Fruit fly (Drosophila melanogaster) whole organism, embryonic: ENCODE measurements around the gene CG2059.

Experiments used
- Adf1 ChIP-seq: fragments of 200-800 bp; sonication (Bioruptor generic); IDR thresholded peaks from 2 replicates; pipeline ENCODE4 v1.3.6; 2022; ENCODE audit warnings: missing biosample characterization, missing genetic modification characterization
- Antp ChIP-seq: fragments of 200-800 bp; sonication (Bioruptor generic); optimal IDR thresholded peaks from 3 replicates; lab custom pipeline; 2016; ENCODE audit warnings: missing biosample characterization, missing genetic modification characterization
- Asciz ChIP-seq: fragments of 200-800 bp; sonication (Bioruptor generic); optimal IDR thresholded peaks from 2 replicates; lab custom pipeline; 2017; ENCODE audit warnings: missing biosample characterization, mild to moderate bottlenecking, missing genetic modification characterization, missing genetic modification reagents
- Blimp-1 ChIP-seq: fragments of 200-800 bp; sonication (Bioruptor generic); optimal IDR thresholded peaks from 3 replicates; lab custom pipeline; 2018; ENCODE audit warnings: missing biosample characterization, missing genetic modification characterization, mild to moderate bottlenecking, moderate library complexity, missing genetic modification reagents
- CG10274 ChIP-seq: fragments of 200-800 bp; sonication (Bioruptor generic); optimal IDR thresholded peaks from 3 replicates; lab custom pipeline; 2017; ENCODE audit warnings: missing biosample characterization, mild to moderate bottlenecking, missing genetic modification characterization
- CG10366 ChIP-seq: fragments of 200-800 bp; sonication (Bioruptor generic); IDR thresholded peaks from 2 replicates; pipeline ENCODE4 v1.3.6; 2022; ENCODE audit warnings: missing biosample characterization, missing genetic modification characterization
- CG10462 ChIP-seq: fragments of 200-800 bp; sonication (Bioruptor generic); optimal IDR thresholded peaks from 2 replicates; lab custom pipeline; 2016; ENCODE audit warnings: missing biosample characterization, missing genetic modification characterization
- CG13296 ChIP-seq: fragments of 200-800 bp; sonication (Bioruptor generic); optimal IDR thresholded peaks from 3 replicates; lab custom pipeline; 2018; ENCODE audit warnings: missing biosample characterization, mild to moderate bottlenecking, missing genetic modification characterization
- CG14710 ChIP-seq: fragments of 200-800 bp; sonication (Bioruptor generic); optimal IDR thresholded peaks from 3 replicates; lab custom pipeline; 2019; ENCODE audit warnings: missing biosample characterization, mild to moderate bottlenecking, missing genetic modification characterization, moderate library complexity
- CG14965 ChIP-seq: fragments of 200-800 bp; sonication (Bioruptor generic); optimal IDR thresholded peaks from 2 replicates; lab custom pipeline; 2016; ENCODE audit warnings: missing biosample characterization, missing genetic modification characterization, borderline replicate concordance
- CG1529 ChIP-seq: fragments of 200-800 bp; sonication (Bioruptor generic); optimal IDR thresholded peaks from 3 replicates; lab custom pipeline; 2018; ENCODE audit warnings: missing biosample characterization, missing genetic modification characterization
- CG1647 ChIP-seq: fragments of 200-800 bp; sonication (Bioruptor generic); optimal IDR thresholded peaks from 3 replicates; lab custom pipeline; 2016; ENCODE audit warnings: missing biosample characterization, missing genetic modification characterization
- CG16813 ChIP-seq: fragments of 200-800 bp; sonication (Bioruptor generic); IDR thresholded peaks from 3 replicates; pipeline ENCODE4 v1.3.6; 2022; ENCODE audit warnings: missing biosample characterization, missing genetic modification characterization; ENCODE audit not compliant: partially characterized antibody
- CG16863 ChIP-seq: fragments of 200-800 bp; sonication (Bioruptor generic); optimal IDR thresholded peaks from 3 replicates; lab custom pipeline; 2016; ENCODE audit warnings: missing biosample characterization, missing genetic modification characterization
- CG17568 ChIP-seq: fragments of 200-800 bp; sonication (Bioruptor generic); optimal IDR thresholded peaks from 2 replicates; lab custom pipeline; 2018; ENCODE audit warnings: missing biosample characterization, mild to moderate bottlenecking, missing genetic modification characterization, moderate library complexity
- CG18011 ChIP-seq: fragments of 200-800 bp; sonication (Bioruptor generic); optimal IDR thresholded peaks from 2 replicates; lab custom pipeline; 2017; ENCODE audit warnings: missing biosample characterization, missing genetic modification characterization, mild to moderate bottlenecking, moderate library complexity, missing genotype
- CG18764 ChIP-seq: fragments of 200-800 bp; sonication (Bioruptor generic); optimal IDR thresholded peaks from 3 replicates; lab custom pipeline; 2016; ENCODE audit warnings: missing biosample characterization, missing genetic modification characterization
- CG3995 ChIP-seq: fragments of 200-800 bp; sonication (Bioruptor generic); optimal IDR thresholded peaks from 3 replicates; lab custom pipeline; 2016; ENCODE audit warnings: missing biosample characterization, missing genetic modification characterization
- CG4424 ChIP-seq: fragments of 200-800 bp; sonication (Bioruptor generic); optimal IDR thresholded peaks from 3 replicates; lab custom pipeline; 2016; ENCODE audit warnings: missing biosample characterization, missing genetic modification characterization
- CG4820 ChIP-seq: fragments of 200-800 bp; sonication (Bioruptor generic); optimal IDR thresholded peaks from 3 replicates; lab custom pipeline; 2016; ENCODE audit warnings: missing biosample characterization, missing genetic modification characterization
- CG6254 ChIP-seq: fragments of 200-800 bp; sonication (Bioruptor generic); optimal IDR thresholded peaks from 3 replicates; lab custom pipeline; 2017; ENCODE audit warnings: mild to moderate bottlenecking, missing biosample characterization, missing genetic modification reagents, missing genetic modification characterization
- CG6689 ChIP-seq: fragments of 200-800 bp; sonication (Bioruptor generic); IDR thresholded peaks from 2 replicates; pipeline ENCODE4 v1.3.6; 2022; ENCODE audit warnings: missing biosample characterization, missing genetic modification characterization
- Chrac-16 ChIP-seq: fragments of 200-800 bp; sonication (Bioruptor generic); optimal IDR thresholded peaks from 3 replicates; lab custom pipeline; 2016; ENCODE audit warnings: missing biosample characterization, missing genetic modification characterization
- Dfd ChIP-seq, 2 experiments: fragments of >200 bp; optimal IDR thresholded peaks; 2 replicates each; lab custom pipeline; 2017; ENCODE audit warnings: missing biosample characterization in 2 of 2, missing genetic modification characterization in 2 of 2
- ERR ChIP-seq: fragments of 200-800 bp; sonication (Bioruptor generic); optimal IDR thresholded peaks from 2 replicates; lab custom pipeline; 2016; ENCODE audit warnings: missing biosample characterization, missing genetic modification characterization
- NC2α ChIP-seq: fragments of 200-800 bp; sonication (Bioruptor generic); optimal IDR thresholded peaks from 2 replicates; lab custom pipeline; 2016; ENCODE audit warnings: missing biosample characterization, missing genetic modification characterization
- Oli ChIP-seq: fragments of 200-800 bp; sonication (Bioruptor generic); optimal IDR thresholded peaks from 2 replicates; lab custom pipeline; 2018; ENCODE audit warnings: missing biosample characterization, mild to moderate bottlenecking, missing genetic modification characterization, moderate library complexity
- Optix ChIP-seq: fragments of 200-800 bp; sonication (Bioruptor generic); IDR thresholded peaks from 3 replicates; pipeline ENCODE4 v1.3.6; 2022; ENCODE audit warnings: missing biosample characterization, missing genetic modification characterization
- PHDP ChIP-seq: fragments of 200-800 bp; sonication (Bioruptor generic); optimal IDR thresholded peaks from 3 replicates; lab custom pipeline; 2018; ENCODE audit warnings: missing biosample characterization, mild to moderate bottlenecking, missing genetic modification characterization, moderate library complexity
- Xrp1 ChIP-seq: fragments of 200-800 bp; sonication (Bioruptor generic); IDR thresholded peaks from 2 replicates; pipeline ENCODE4 v1.3.6; 2022; ENCODE audit warnings: missing biosample characterization, missing genetic modification characterization
- ap ChIP-seq: fragments of 200-800 bp; sonication (Bioruptor generic); IDR thresholded peaks from 2 replicates; pipeline ENCODE4 v1.3.6; 2022; ENCODE audit warnings: missing biosample characterization, missing genetic modification characterization
- br ChIP-seq: fragments of >200 bp; optimal IDR thresholded peaks from 2 replicates; lab custom pipeline; 2017
- chn ChIP-seq: fragments of 200-800 bp; sonication (Bioruptor generic); optimal IDR thresholded peaks from 2 replicates; lab custom pipeline; 2016; ENCODE audit warnings: missing biosample characterization, missing genetic modification characterization
- croc ChIP-seq: fragments of 200-800 bp; sonication (Bioruptor generic); conservative IDR thresholded peaks from 3 replicates; pipeline ENCODE4 v1.3.6; 2022; ENCODE audit warnings: missing biosample characterization, missing genetic modification characterization
- cwo ChIP-seq: fragments of 200-800 bp; sonication (Bioruptor generic); optimal IDR thresholded peaks from 3 replicates; lab custom pipeline; 2017; ENCODE audit warnings: missing biosample characterization, missing genetic modification characterization, mild to moderate bottlenecking, moderate library complexity, missing genetic modification reagents
- disco-r ChIP-seq: fragments of 200-800 bp; sonication (Bioruptor generic); optimal IDR thresholded peaks from 2 replicates; lab custom pipeline; 2016; ENCODE audit warnings: missing biosample characterization, missing genetic modification characterization
- ems ChIP-seq: fragments of 200-800 bp; sonication (Bioruptor generic); optimal IDR thresholded peaks from 3 replicates; lab custom pipeline; 2016; ENCODE audit warnings: missing biosample characterization, missing genetic modification characterization
- ftz-f1 ChIP-seq: fragments of 200-800 bp; sonication (Bioruptor generic); optimal IDR thresholded peaks from 2 replicates; lab custom pipeline; 2016; ENCODE audit warnings: missing biosample characterization, missing genetic modification characterization
- grau ChIP-seq: fragments of 200-800 bp; optimal IDR thresholded peaks from 3 replicates; lab custom pipeline; 2019; ENCODE audit warnings: missing biosample characterization, mild to moderate bottlenecking, missing genetic modification characterization, moderate library complexity
- lbe ChIP-seq: fragments of 200-800 bp; sonication (Bioruptor generic); optimal IDR thresholded peaks from 2 replicates; lab custom pipeline; 2016; ENCODE audit warnings: missing biosample characterization, mild to moderate bottlenecking, missing genetic modification characterization
- mam ChIP-seq: fragments of 200-800 bp; sonication (Bioruptor generic); optimal IDR thresholded peaks from 3 replicates; lab custom pipeline; 2016; ENCODE audit warnings: missing biosample characterization, missing genetic modification characterization
- p53 ChIP-seq: fragments of 200-800 bp; sonication (Bioruptor generic); optimal IDR thresholded peaks from 2 replicates; lab custom pipeline; 2016; ENCODE audit warnings: missing biosample characterization, missing genetic modification characterization
- pan ChIP-seq, 4 experiments: fragments of >200 bp in 3 of 4; fragments of 200-800 bp in 1 of 4; sonication (Bioruptor generic) in 1 of 4; optimal IDR thresholded peaks in 3 of 4; IDR thresholded peaks in 1 of 4; 2 replicates each; pipeline versions ENCODE4 v1.3.6 to Lab custom; 2017 to 2022; ENCODE audit warnings: missing biosample characterization in 2 of 4, missing genetic modification characterization in 2 of 4, mixed read lengths in 1 of 4
- shn ChIP-seq: fragments of 200-800 bp; sonication (Bioruptor generic); optimal IDR thresholded peaks from 3 replicates; lab custom pipeline; 2016; ENCODE audit warnings: missing biosample characterization, missing genetic modification characterization
- ssp ChIP-seq: fragments of 200-800 bp; sonication (Bioruptor generic); IDR thresholded peaks from 2 replicates; pipeline ENCODE4 v1.3.6; 2022; ENCODE audit warnings: missing biosample characterization, missing genetic modification characterization

CG2059 gene

DNA sequence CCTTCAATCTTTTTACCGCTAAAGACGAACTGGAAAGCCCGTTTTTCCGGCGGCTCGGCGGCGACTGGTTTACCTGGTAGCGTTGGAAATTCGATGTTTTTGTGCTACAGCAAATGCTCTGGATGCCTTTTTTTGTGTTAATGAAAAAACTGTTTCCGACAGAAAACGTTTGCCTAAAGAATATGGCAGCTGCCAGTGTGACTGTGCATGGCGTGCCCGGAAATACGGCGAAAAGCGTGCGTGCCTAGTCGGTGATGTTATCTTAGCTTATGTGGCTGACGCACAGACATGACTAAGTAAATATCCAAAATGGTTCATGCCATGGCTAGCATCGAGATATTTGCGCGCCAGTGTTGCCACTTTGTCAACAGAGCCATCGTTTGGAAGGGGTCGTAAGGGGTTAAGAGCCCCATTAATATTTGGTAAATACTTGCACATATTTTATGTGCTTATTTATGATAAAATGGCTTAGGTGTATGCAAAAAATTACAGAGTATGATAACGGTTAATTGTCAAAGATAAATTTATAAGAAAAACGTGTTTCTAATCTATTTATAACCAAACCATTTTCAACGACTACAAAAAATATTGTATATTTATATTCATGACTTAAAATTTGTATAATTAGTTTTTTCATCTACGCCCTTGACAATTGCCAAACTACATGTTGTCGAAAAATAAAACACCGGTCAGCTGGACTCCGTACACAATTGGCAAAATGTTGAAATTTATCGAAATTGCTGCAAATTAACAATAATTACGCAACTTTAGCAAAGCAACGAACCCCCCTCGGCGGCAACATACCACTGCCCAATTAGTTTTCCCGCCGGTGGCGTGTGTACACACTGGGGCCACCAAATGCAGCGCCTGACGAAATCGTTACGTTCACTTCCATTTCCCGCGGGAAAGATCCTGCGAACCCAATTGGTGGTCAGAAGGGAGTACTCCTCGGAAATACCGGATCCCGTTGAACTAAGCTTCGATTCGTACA, at the start of gene CG2059 (continued):
- TF ChIP-seq CG18764 (GFP tag; lab: Kevin White, UChicago), result peak; percentile 12
- no peak for TF ChIP-seq pan (optimal IDR thresholded peaks at IDR 0.05; lab: Kevin White, UChicago)
- peak in 1 of 2 experiments; percentile 42 for TF ChIP-seq pan (GFP tag; optimal IDR thresholded peaks at IDR 0.05 in 1 of 2, IDR thresholded peaks at IDR 0.05 in 1 of 2)
- peak; percentile 54 for TF ChIP-seq chn
- peak; percentile 39 for TF ChIP-seq CG16863 (GFP tag; lab: Kevin White, UChicago)
- TF ChIP-seq CG1529 (GFP tag; lab: Kevin White, UChicago), result no peak
- TF ChIP-seq, all 482 proteins: peak for 298

DNA sequence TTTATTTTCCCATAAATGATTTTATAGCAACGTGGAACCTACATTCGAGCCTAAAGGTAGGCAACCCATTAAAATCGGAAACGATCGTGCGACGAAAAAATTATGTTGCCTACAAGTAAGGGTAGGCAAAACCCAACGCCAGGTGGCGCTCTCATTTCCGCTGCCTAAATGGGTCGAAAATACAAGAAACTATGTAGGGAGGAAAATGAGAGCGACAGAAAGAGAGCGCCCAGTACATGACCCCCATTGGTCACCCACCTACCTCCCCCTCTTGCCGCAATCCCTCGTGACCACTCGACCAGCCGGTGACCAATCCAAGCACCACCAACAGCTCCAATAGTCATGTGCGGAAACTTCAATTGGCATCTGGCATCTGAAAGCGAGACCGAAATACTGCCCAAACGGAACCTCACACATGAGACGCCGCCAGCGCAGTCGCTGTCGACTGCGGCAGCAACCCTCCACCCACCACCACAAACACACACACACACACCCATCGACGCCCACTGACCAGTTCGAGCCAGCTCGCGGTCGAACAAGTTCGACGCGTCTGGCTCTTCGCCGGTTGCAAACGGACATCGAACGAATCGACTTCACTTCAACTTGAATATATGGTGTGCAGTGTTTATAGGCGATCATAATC, 44.1 kb upstream of the CG2059 start:
- TF ChIP-seq ERR (GFP tag; lab: Kevin White, UChicago) (no peak), CG10274 (peak; percentile 84), CG3995 (GFP tag; lab: Kevin White, UChicago) (peak; percentile 48), Oli (tag; lab: Kevin White, UChicago) (peak; percentile 74), CG16813 (no peak), lbe (GFP tag; lab: Kevin White, UChicago) (no peak), Antp (GFP tag; lab: Kevin White, UChicago) (peak; percentile 66), croc (GFP tag; lab: Robert Waterston, UW) (peak; percentile 57; the same call in 2 of the 3 replicates), CG1647 (peak; percentile 61), mam (GFP tag; lab: Kevin White, UChicago) (peak; percentile 64), disco-r (GFP tag; lab: Kevin White, UChicago) (peak; percentile 65), ssp (GFP tag; lab: Robert Waterston, UW) (0 out of 2 replicates have a peak, but pooled peaks have one; percentile 28), ftz-f1 (GFP tag; lab: Kevin White, UChicago) (no peak), Optix (GFP tag; lab: Robert Waterston, UW) (peak; percentile 82; the same call in 2 of the 3 replicates), NC2α (peak; percentile 46), shn (GFP tag; lab: Kevin White, UChicago) (peak; percentile 78), CG18011 (GFP tag; lab: Kevin White, UChicago) (peak; percentile 62), Asciz (GFP tag; lab: Kevin White, UChicago) (peak; percentile 43), CG17568 (GFP tag; lab: Kevin White, UChicago) (peak; percentile 67), CG4820 (GFP tag; lab: Kevin White, UChicago) (peak; percentile 62), CG14965 (GFP tag; lab: Kevin White, UChicago) (peak; percentile 65), ap (GFP tag; lab: Robert Waterston, UW) (peak; percentile 63), CG10462 (GFP tag; lab: Kevin White, UChicago) (no peak), Chrac-16 (GFP tag; lab: Kevin White, UChicago) (peak; percentile 59), CG4424 (GFP tag; lab: Kevin White, UChicago) (peak; percentile 83), grau (peak; percentile 70), Adf1 (GFP tag; lab: Robert Waterston, UW) (peak; percentile 86), Blimp-1 (GFP tag; lab: Kevin White, UChicago) (peak; percentile 66), p53 (GFP tag; lab: Kevin White, UChicago) (peak; percentile 72), CG6689 (GFP tag; lab: Robert Waterston, UW) (peak; percentile 70), Xrp1 (GFP tag; lab: Robert Waterston, UW) (peak; percentile 49; the same call in 1 of the 2 replicates), PHDP (tag; lab: Kevin White, UChicago) (peak; percentile 83), ems (GFP tag; lab: Kevin White, UChicago) (peak; percentile 46), Dfd (GFP tag; optimal IDR thresholded peaks at IDR 0.05; lab: Kevin White, UChicago) (no peak), CG14710 (tag; lab: Kevin White, UChicago) (peak; percentile 74), cwo (GFP tag; lab: Kevin White, UChicago) (no peak), br (no peak), CG6254 (GFP tag; lab: Kevin White, UChicago) (peak; percentile 75), CG13296 (GFP tag; lab: Kevin White, UChicago) (peak; percentile 71), CG10366 (GFP tag; lab: Robert Waterston, UW) (peak; percentile 72)
